Fruit fly (Drosophila melanogaster) whole organism, embryonic: Measurements from ENCODE around the gene CG31195.

Experiments
- Abd-B ChIP-seq: fragments of 200-800 bp; sonication (Bioruptor generic); optimal IDR thresholded peaks from 2 replicates; lab custom pipeline; 2018; ENCODE audit warnings: missing biosample characterization, mild to moderate bottlenecking, missing genetic modification characterization, moderate library complexity
- CG10431 ChIP-seq: fragments of 200-800 bp; sonication (Bioruptor generic); optimal IDR thresholded peaks from 3 replicates; lab custom pipeline; 2018; ENCODE audit warnings: missing biosample characterization, mild to moderate bottlenecking, missing genetic modification characterization
- CG11504 ChIP-seq: fragments of 200-800 bp; sonication (Bioruptor generic); optimal IDR thresholded peaks from 3 replicates; lab custom pipeline; 2019; ENCODE audit warnings: missing biosample characterization, mild to moderate bottlenecking, missing genetic modification characterization, moderate library complexity
- CG14710 ChIP-seq: fragments of 200-800 bp; sonication (Bioruptor generic); optimal IDR thresholded peaks from 3 replicates; lab custom pipeline; 2019; ENCODE audit warnings: missing biosample characterization, mild to moderate bottlenecking, missing genetic modification characterization, moderate library complexity
- CG15601 ChIP-seq: fragments of 200-800 bp; sonication (Bioruptor generic); optimal IDR thresholded peaks from 3 replicates; lab custom pipeline; 2019; ENCODE audit warnings: missing biosample characterization, mild to moderate bottlenecking, missing genetic modification characterization, moderate library complexity
- CG1603 ChIP-seq: fragments of 200-800 bp; sonication (Bioruptor generic); optimal IDR thresholded peaks from 2 replicates; lab custom pipeline; 2019; ENCODE audit warnings: missing biosample characterization, mild to moderate bottlenecking, missing genetic modification characterization, moderate library complexity
- CG17186 ChIP-seq: fragments of 200-800 bp; sonication (Bioruptor generic); optimal IDR thresholded peaks from 3 replicates; lab custom pipeline; 2017; ENCODE audit warnings: missing biosample characterization, missing genetic modification reagents, missing genetic modification characterization
- CG17612 ChIP-seq: fragments of 200-800 bp; sonication (Bioruptor generic); IDR thresholded peaks from 2 replicates; pipeline ENCODE4 v1.3.6; 2022; ENCODE audit warnings: missing biosample characterization, missing genetic modification characterization
- CG18599 ChIP-seq: fragments of 200-800 bp; sonication (Bioruptor generic); optimal IDR thresholded peaks from 3 replicates; lab custom pipeline; 2017; ENCODE audit warnings: missing biosample characterization, missing genetic modification characterization, mild to moderate bottlenecking, moderate library complexity, missing genetic modification reagents
- CG2116 ChIP-seq: fragments of 200-800 bp; sonication (Bioruptor generic); optimal IDR thresholded peaks from 3 replicates; lab custom pipeline; 2018; ENCODE audit warnings: missing biosample characterization, mild to moderate bottlenecking, missing genetic modification characterization
- CG31388 ChIP-seq: fragments of 200-800 bp; sonication (Bioruptor generic); optimal IDR thresholded peaks from 2 replicates; lab custom pipeline; 2016; ENCODE audit warnings: missing biosample characterization, missing genetic modification characterization
- CG33213 ChIP-seq: fragments of 200-800 bp; sonication (Bioruptor generic); optimal IDR thresholded peaks from 3 replicates; lab custom pipeline; 2016; ENCODE audit warnings: missing biosample characterization, missing genetic modification characterization
- CG33557 ChIP-seq: fragments of 200-800 bp; sonication (Bioruptor generic); optimal IDR thresholded peaks from 2 replicates; lab custom pipeline; 2019; ENCODE audit warnings: missing biosample characterization, mild to moderate bottlenecking, missing genetic modification characterization, moderate library complexity
- CG34224 ChIP-seq: fragments of 200-800 bp; sonication (Bioruptor generic); IDR thresholded peaks from 3 replicates; pipeline ENCODE4 v1.3.6; 2022; ENCODE audit warnings: missing biosample characterization, missing genetic modification characterization; ENCODE audit not compliant: partially characterized antibody
- CG42726 ChIP-seq: fragments of 200-800 bp; sonication (Bioruptor generic); IDR thresholded peaks from 2 replicates; pipeline ENCODE4 v1.3.6; 2022; ENCODE audit warnings: missing biosample characterization, missing genetic modification characterization; ENCODE audit not compliant: partially characterized antibody
- CG4404 ChIP-seq: fragments of 200-800 bp; sonication (Bioruptor generic); IDR thresholded peaks from 2 replicates; pipeline ENCODE4 v1.3.6; 2022; ENCODE audit warnings: missing biosample characterization, missing genetic modification characterization
- CG4617 ChIP-seq: fragments of 200-800 bp; sonication (Bioruptor generic); optimal IDR thresholded peaks from 3 replicates; lab custom pipeline; 2016; ENCODE audit warnings: missing biosample characterization, missing genetic modification characterization, borderline replicate concordance
- CG6791 ChIP-seq: fragments of 200-800 bp; sonication (Bioruptor generic); IDR thresholded peaks from 3 replicates; pipeline ENCODE4 v1.3.6; 2022; ENCODE audit warnings: missing biosample characterization, missing genetic modification characterization; ENCODE audit not compliant: partially characterized antibody
- CG7556 ChIP-seq: fragments of 200-800 bp; sonication (Bioruptor generic); optimal IDR thresholded peaks from 2 replicates; lab custom pipeline; 2017; ENCODE audit warnings: missing biosample characterization, mild to moderate bottlenecking, missing genetic modification characterization
- CG9609 ChIP-seq: fragments of 200-800 bp; sonication (Bioruptor generic); optimal IDR thresholded peaks from 3 replicates; lab custom pipeline; 2016; ENCODE audit warnings: missing biosample characterization, missing genetic modification characterization
- D19B ChIP-seq: fragments of 200-800 bp; sonication (Bioruptor generic); optimal IDR thresholded peaks from 2 replicates; lab custom pipeline; 2017; ENCODE audit warnings: missing biosample characterization, mild to moderate bottlenecking, missing genetic modification characterization
- Dfd ChIP-seq, 2 experiments: fragments of >200 bp; optimal IDR thresholded peaks; 2 replicates each; lab custom pipeline; 2017; ENCODE audit warnings: missing biosample characterization in 2 of 2, missing genetic modification characterization in 2 of 2
- Doc3 ChIP-seq: fragments of 200-800 bp; sonication (Bioruptor generic); IDR thresholded peaks from 3 replicates; pipeline ENCODE4 v1.3.6; 2022; ENCODE audit warnings: missing biosample characterization, missing genetic modification characterization; ENCODE audit not compliant: partially characterized antibody
- Dref ChIP-seq: fragments of 200-800 bp; sonication (Bioruptor generic); IDR thresholded peaks from 2 replicates; pipeline ENCODE4 v1.3.6; 2022; ENCODE audit warnings: missing biosample characterization, missing genetic modification characterization
- Ets65A ChIP-seq: fragments of 200-800 bp; sonication (Bioruptor generic); peaks from one replicate; lab custom pipeline; 2016; ENCODE audit warnings: missing biosample characterization, missing genetic modification characterization
- MESR4 ChIP-seq: fragments of 200-800 bp; sonication (Bioruptor generic); optimal IDR thresholded peaks from 2 replicates; lab custom pipeline; 2018; ENCODE audit warnings: missing biosample characterization, mild to moderate bottlenecking, missing genetic modification characterization, moderate library complexity
- Mad ChIP-seq: fragments of 200-800 bp; sonication (Bioruptor generic); optimal IDR thresholded peaks from 2 replicates; lab custom pipeline; 2016; ENCODE audit warnings: missing biosample characterization, missing genetic modification characterization
- Meics ChIP-seq: fragments of 200-800 bp; sonication (Bioruptor generic); optimal IDR thresholded peaks from 2 replicates; lab custom pipeline; 2017; ENCODE audit warnings: missing biosample characterization, mild to moderate bottlenecking, missing genetic modification characterization
- Myb ChIP-seq: fragments of 200-800 bp; sonication (Bioruptor generic); optimal IDR thresholded peaks from 2 replicates; lab custom pipeline; 2016; ENCODE audit warnings: missing biosample characterization, missing genetic modification characterization
- Opbp ChIP-seq: fragments of 200-800 bp; sonication (Bioruptor generic); IDR thresholded peaks from 3 replicates; pipeline ENCODE4 v1.3.6; 2022; ENCODE audit warnings: missing biosample characterization, missing genetic modification characterization; ENCODE audit not compliant: partially characterized antibody
- Rfx ChIP-seq: fragments of 200-800 bp; sonication (Bioruptor generic); IDR thresholded peaks from 2 replicates; pipeline ENCODE4 v1.3.6; 2022; ENCODE audit warnings: missing biosample characterization, missing genetic modification characterization
- Sox102F ChIP-seq: fragments of 200-800 bp; sonication (Bioruptor generic); optimal IDR thresholded peaks from 2 replicates; lab custom pipeline; 2018; ENCODE audit warnings: missing biosample characterization, mild to moderate bottlenecking, missing genetic modification characterization, moderate library complexity
- Tbp ChIP-seq: fragments of >200 bp; optimal IDR thresholded peaks from 2 replicates; lab custom pipeline; 2018; ENCODE audit warnings: missing biosample characterization, missing genetic modification characterization
- al ChIP-seq: fragments of 200-800 bp; sonication (Bioruptor generic); IDR thresholded peaks from 2 replicates; pipeline ENCODE4 v1.3.6; 2022; ENCODE audit warnings: missing biosample characterization, missing genetic modification characterization
- ara ChIP-seq: fragments of 200-800 bp; sonication (Bioruptor generic); IDR thresholded peaks from 2 replicates; pipeline ENCODE4 v1.3.6; 2022; ENCODE audit warnings: missing biosample characterization, missing genetic modification characterization
- ato ChIP-seq: fragments of 200-800 bp; sonication (Bioruptor generic); IDR thresholded peaks from 2 replicates; pipeline ENCODE4 v1.3.6; 2022; ENCODE audit warnings: missing biosample characterization, missing genetic modification characterization; ENCODE audit not compliant: partially characterized antibody
- bbx ChIP-seq: fragments of 200-800 bp; sonication (Bioruptor generic); IDR thresholded peaks from 2 replicates; pipeline ENCODE4 v1.3.6; 2022; ENCODE audit warnings: missing biosample characterization, missing genetic modification characterization; ENCODE audit not compliant: partially characterized antibody
- crp ChIP-seq, 2 experiments: fragments of 200-800 bp; sonication (Bioruptor generic); optimal IDR thresholded peaks; 2 replicates in 1 of 2; 3 replicates in 1 of 2; lab custom pipeline; 2017; ENCODE audit warnings: missing biosample characterization in 2 of 2, missing genetic modification characterization in 2 of 2, mild to moderate bottlenecking in 1 of 2, moderate library complexity in 1 of 2
- dm ChIP-seq: fragments of 200-800 bp; sonication (Bioruptor generic); optimal IDR thresholded peaks from 3 replicates; lab custom pipeline; 2016; ENCODE audit warnings: missing biosample characterization, missing genetic modification characterization
- dpn ChIP-seq, 2 experiments: fragments of 200-800 bp; sonication (Bioruptor generic); optimal IDR thresholded peaks; 3 replicates each; lab custom pipeline; 2016; ENCODE audit warnings: missing biosample characterization in 2 of 2, missing genetic modification characterization in 2 of 2
- gfzf ChIP-seq: fragments of 200-800 bp; sonication (Bioruptor generic); optimal IDR thresholded peaks from 2 replicates; lab custom pipeline; 2016; ENCODE audit warnings: missing biosample characterization, mild to moderate bottlenecking, missing genetic modification characterization, moderate library complexity
- knrl ChIP-seq: fragments of 200-800 bp; sonication (Bioruptor generic); IDR thresholded peaks from 3 replicates; pipeline ENCODE4 v1.3.6; 2022; ENCODE audit warnings: missing biosample characterization, missing genetic modification characterization; ENCODE audit not compliant: partially characterized antibody
- pfk ChIP-seq: fragments of 200-800 bp; sonication (Bioruptor generic); optimal IDR thresholded peaks from 2 replicates; lab custom pipeline; 2018; ENCODE audit warnings: missing biosample characterization, mild to moderate bottlenecking, missing genetic modification characterization, moderate library complexity
- sob ChIP-seq: fragments of 200-800 bp; sonication (Bioruptor generic); IDR thresholded peaks from 2 replicates; pipeline ENCODE4 v1.3.6; 2022; ENCODE audit warnings: missing biosample characterization, missing genetic modification characterization
- ssp ChIP-seq: fragments of 200-800 bp; sonication (Bioruptor generic); IDR thresholded peaks from 2 replicates; pipeline ENCODE4 v1.3.6; 2022; ENCODE audit warnings: missing biosample characterization, missing genetic modification characterization
- unc-4 ChIP-seq: fragments of 200-800 bp; sonication (Bioruptor generic); IDR thresholded peaks from 2 replicates; pipeline ENCODE4 v1.3.6; 2022; ENCODE audit warnings: missing biosample characterization, missing genetic modification characterization; ENCODE audit not compliant: partially characterized antibody
- unpg ChIP-seq: fragments of 200-800 bp; sonication (Bioruptor generic); optimal IDR thresholded peaks from 3 replicates; lab custom pipeline; 2018; ENCODE audit warnings: missing biosample characterization, mild to moderate bottlenecking, missing genetic modification characterization, moderate library complexity
- zen ChIP-seq: fragments of 200-800 bp; sonication (Bioruptor generic); optimal IDR thresholded peaks from 3 replicates; lab custom pipeline; 2018; ENCODE audit warnings: missing biosample characterization, mild to moderate bottlenecking, missing genetic modification characterization, moderate library complexity
- zfh2 ChIP-seq: fragments of 200-800 bp; sonication (Bioruptor generic); optimal IDR thresholded peaks from 2 replicates; lab custom pipeline; 2016; ENCODE audit warnings: missing biosample characterization, missing genetic modification characterization

Gene CG31195

DNA sequence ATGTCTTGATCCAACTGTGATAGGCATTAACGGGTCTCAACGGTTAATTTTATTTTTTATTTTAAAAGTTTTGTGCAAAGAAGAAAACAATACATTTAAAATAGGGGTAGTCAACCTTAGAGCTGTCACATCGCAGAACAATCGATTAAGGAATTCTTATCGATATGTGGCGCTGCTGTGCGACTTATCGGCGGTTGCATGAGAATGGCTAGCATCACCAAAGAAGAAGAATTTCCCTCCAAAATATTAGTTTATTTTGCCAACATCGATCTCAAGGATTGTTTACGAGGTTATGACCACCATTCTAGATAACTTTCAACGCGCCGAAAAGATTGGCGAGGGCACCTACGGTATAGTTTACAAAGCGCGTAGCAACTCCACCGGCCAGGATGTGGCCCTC, 26.8 kb downstream of the CG31195 start, which contains the start of gene Cdk2 (continued):
- TF ChIP-seq unc-4 (GFP tag; lab: Robert Waterston, UW) (peak; percentile 86), CG17612 (GFP tag; lab: Robert Waterston, UW) (no peak), Myb (GFP tag; lab: Kevin White, UChicago) (peak; percentile 53), Ets65A (GFP tag; lab: Kevin White, UChicago) (peak; percentile 72), bbx (peak; percentile 92), dpn (GFP tag; optimal IDR thresholded peaks at IDR 0.05; lab: Kevin White, UChicago) (peak; percentile 12 to 23), ato (GFP tag; lab: Robert Waterston, UW) (peak; percentile 79), dm (GFP tag; lab: Kevin White, UChicago) (peak; percentile 0), CG9609 (peak; percentile 10), CG2116 (GFP tag; lab: Kevin White, UChicago) (peak; percentile 82), CG31388 (no peak), CG4404 (GFP tag; lab: Robert Waterston, UW) (no peak), Sox102F (GFP tag; lab: Kevin White, UChicago) (peak; percentile 39), ara (GFP tag; lab: Robert Waterston, UW) (no peak), zen (tag; lab: Kevin White, UChicago) (peak; percentile 31), pfk (no peak), D19B (no peak), CG6791 (GFP tag; lab: Robert Waterston, UW) (peak; percentile 93), CG33557 (GFP tag; lab: Kevin White, UChicago) (no peak), Opbp (GFP tag; lab: Robert Waterston, UW) (peak; percentile 95), Mad (peak; percentile 4), zfh2 (peak; percentile 7), Doc3 (GFP tag; lab: Robert Waterston, UW) (peak; percentile 82), CG15601 (tag; lab: Kevin White, UChicago) (no peak), Dref (GFP tag; lab: Robert Waterston, UW) (peak; percentile 97), Abd-B (no peak), gfzf (peak; percentile 1), knrl (GFP tag; lab: Robert Waterston, UW) (peak; percentile 93), CG14710 (peak; percentile 41), CG33213 (GFP tag; lab: Kevin White, UChicago) (peak; percentile 7), al (GFP tag; lab: Robert Waterston, UW) (no peak), CG17186 (peak; percentile 24), CG4617 (GFP tag; lab: Kevin White, UChicago) (peak; percentile 63), CG42726 (peak; percentile 96), ssp (GFP tag; lab: Robert Waterston, UW) (peak; percentile 51), Dfd (GFP tag; optimal IDR thresholded peaks at IDR 0.05; lab: Kevin White, UChicago) (no peak), CG7556 (GFP tag; lab: Kevin White, UChicago) (no peak), CG34224 (peak; percentile 90), sob (GFP tag; lab: Robert Waterston, UW) (peak; percentile 33; the same call in 1 of the 2 replicates), CG11504 (peak; percentile 56), unpg (GFP tag; lab: Kevin White, UChicago) (no peak), CG18599 (GFP tag; lab: Kevin White, UChicago) (no peak), Rfx (peak; percentile 46; the same call in 1 of the 2 replicates), crp (GFP tag; optimal IDR thresholded peaks at IDR 0.05; lab: Kevin White, UChicago) (no peak), MESR4 (GFP tag; lab: Kevin White, UChicago) (peak; percentile 64), CG10431 (no peak), Tbp (no peak), Meics (no peak), CG1603 (tag; lab: Kevin White, UChicago) (peak; percentile 68)
